Worm (Caenorhabditis elegans) whole organism, mixed stage, embryonic: ENCODE measurements around the gene T23C6.4.

Experiments
- ces-1 ChIP-seq: fragments of 150-350 bp; optimal IDR thresholded peaks from 2 replicates; lab custom pipeline; 2014; ENCODE audit warnings: missing biosample characterization, missing genetic modification reagents, missing genetic modification characterization
- lin-13 ChIP-seq: fragments of 150-350 bp; optimal IDR thresholded peaks from 2 replicates; lab custom pipeline; 2014; ENCODE audit warnings: missing biosample characterization, missing genetic modification characterization
- lin-32 ChIP-seq: fragments of 200-800 bp; sonication (Bioruptor generic); optimal IDR thresholded peaks from 2 replicates; lab custom pipeline; 2018; ENCODE audit warnings: mild to moderate bottlenecking, missing genetic modification characterization, missing compliant biosample characterization
- mab-5 ChIP-seq: fragments of 150-350 bp; optimal IDR thresholded peaks from 2 replicates; lab custom pipeline; 2014; ENCODE audit warnings: missing biosample characterization, missing genetic modification characterization
- nhr-12 ChIP-seq: fragments of 150-350 bp; optimal IDR thresholded peaks from 2 replicates; lab custom pipeline; 2014; ENCODE audit warnings: missing biosample characterization, missing genetic modification characterization
- nhr-237 ChIP-seq: fragments of 150-350 bp; optimal IDR thresholded peaks from 2 replicates; lab custom pipeline; 2014; ENCODE audit warnings: missing biosample characterization, missing genetic modification characterization
- nhr-28 ChIP-seq: fragments of 150-350 bp; optimal IDR thresholded peaks from 2 replicates; lab custom pipeline; 2014; ENCODE audit warnings: missing biosample characterization, missing genetic modification characterization
- nhr-76 ChIP-seq: sonication (generic microtip); optimal IDR thresholded peaks from 2 replicates; lab custom pipeline; 2017; ENCODE audit warnings: missing biosample characterization, missing genetic modification characterization
- pha-4 ChIP-seq: fragments of 150-350 bp; optimal IDR thresholded peaks from 2 replicates; lab custom pipeline; 2018; ENCODE audit warnings: missing biosample characterization, missing genetic modification reagents, missing genetic modification characterization
- snpc-4 ChIP-seq: fragments of 150-350 bp; optimal IDR thresholded peaks from 2 replicates; lab custom pipeline; 2014; ENCODE audit warnings: missing biosample characterization, missing genetic modification characterization
- sptf-1 ChIP-seq: sonication (generic microtip); optimal IDR thresholded peaks from 2 replicates; lab custom pipeline; 2017; ENCODE audit warnings: mild to moderate bottlenecking, missing genetic modification characterization, moderate library complexity, missing compliant biosample characterization
- unc-39 ChIP-seq: fragments of 150-350 bp; optimal IDR thresholded peaks from 2 replicates; lab custom pipeline; 2014; ENCODE audit warnings: missing biosample characterization, missing genetic modification characterization
- unc-62 ChIP-seq: fragments of 150-350 bp; optimal IDR thresholded peaks from 2 replicates; lab custom pipeline; 2014; ENCODE audit warnings: missing biosample characterization, missing genetic modification reagents, missing genetic modification characterization
- ztf-11 ChIP-seq: fragments of 150-350 bp; optimal IDR thresholded peaks from 2 replicates; lab custom pipeline; 2014; ENCODE audit warnings: missing biosample characterization, missing genetic modification characterization

ce11 chrX:17134427-17134826 is 15.3 kb downstream of the T23C6.4 start, which contains the start of gene K09E3.7:
- no peak for TF ChIP-seq nhr-76 (tag; lab: Kevin White, UChicago)
- no peak for TF ChIP-seq nhr-28 (tag; lab: Kevin White, UChicago)
- no peak for TF ChIP-seq pha-4 (tag; lab: Kevin White, UChicago)
- TF ChIP-seq mab-5 (tag; lab: Kevin White, UChicago) = no peak
- no peak for TF ChIP-seq ztf-11
- TF ChIP-seq unc-62 (GFP tag; lab: Kevin White, UChicago) = no peak
- no peak for TF ChIP-seq lin-32
- no peak for TF ChIP-seq unc-39 (tag; lab: Kevin White, UChicago)
- TF ChIP-seq nhr-237 (tag; lab: Kevin White, UChicago) = no peak
- no peak for TF ChIP-seq ces-1 (GFP tag; lab: Kevin White, UChicago)
- no peak for TF ChIP-seq nhr-12 (tag; lab: Kevin White, UChicago)
- no peak for TF ChIP-seq sptf-1 (tag; lab: Kevin White, UChicago)
- no peak for TF ChIP-seq snpc-4 (tag; lab: Kevin White, UChicago)
- no peak for TF ChIP-seq lin-13
